Worm (Caenorhabditis elegans): Measurements from ENCODE around the gene ZK512.10.

The ZK512.10 gene

ce11 chrIII:9154766-9155165 lies 24.1 kb downstream of the ZK512.10 start, which contains the start of gene irld-34:
irld-34 (plus strand) TSS chrIII:9155066.
- TF ChIP-seq ZK546.5 (tag; optimal IDR thresholded peaks at IDR 0.05) (no peak), nhr-237 (tag; optimal IDR thresholded peaks at IDR 0.05) (no peak), ceh-82 (tag; optimal IDR thresholded peaks at IDR 0.05) (no peak), nhr-76 (tag; optimal IDR thresholded peaks at IDR 0.05) (no peak), egl-5 (tag; optimal IDR thresholded peaks at IDR 0.05) (no peak), tbx-2 (tag; optimal IDR thresholded peaks at IDR 0.05) (no peak), zag-1 (tag; optimal IDR thresholded peaks at IDR 0.05) (no peak), nhr-11 (tag; optimal IDR thresholded peaks at IDR 0.05) (no peak), nhr-43 (tag; optimal IDR thresholded peaks at IDR 0.05; ENCODE audit: poor library complexity, severe bottlenecking) (no peak), elt-1 (tag; optimal IDR thresholded peaks at IDR 0.05) (no peak), nhr-25 (tag; optimal IDR thresholded peaks at IDR 0.05) (no peak), nhr-28 (tag; optimal IDR thresholded peaks at IDR 0.05) (no peak), unc-39 (tag; optimal IDR thresholded peaks at IDR 0.05) (no peak), ztf-11 (tag; optimal IDR thresholded peaks at IDR 0.05) (no peak), lin-39 (tag; optimal IDR thresholded peaks at IDR 0.05) (no peak), sea-2 (GFP tag; optimal IDR thresholded peaks at IDR 0.05) (no peak), jun-1 (tag; optimal IDR thresholded peaks at IDR 0.05) (no peak)

- TF ChIP-seq mdl-1 (tag; optimal IDR thresholded peaks at IDR 0.05) (no peak), nhr-25 (tag; optimal IDR thresholded peaks at IDR 0.05) (no peak), tbx-2 (tag; optimal IDR thresholded peaks at IDR 0.05) (no peak), lin-39 (tag; optimal IDR thresholded peaks at IDR 0.05) (no peak), ceh-28 (tag; optimal IDR thresholded peaks at IDR 0.05) (no peak), pha-4 (tag; optimal IDR thresholded peaks at IDR 0.05) (no peak), unc-39 (tag; optimal IDR thresholded peaks at IDR 0.05) (no peak), R02D3.7 (tag; optimal IDR thresholded peaks at IDR 0.05) (no peak), unc-62 (GFP tag; optimal IDR thresholded peaks at IDR 0.05) (no peak), fkh-10 (GFP tag; optimal IDR thresholded peaks at IDR 0.05) (no peak), nhr-76 (tag; optimal IDR thresholded peaks at IDR 0.05) (no peak), nhr-12 (tag; optimal IDR thresholded peaks at IDR 0.05) (no peak), ztf-4 (tag; optimal IDR thresholded peaks at IDR 0.05) (no peak), skn-1 (tag; optimal IDR thresholded peaks at IDR 0.05) (no peak)
Observed at ce11 chrIII:9161553-9161952, 30.9 kb downstream of the ZK512.10 start, which contains the start of gene ptr-9. ptr-9 (minus strand) TSS chrIII:9161653.

- TF ChIP-seq nhr-76 (tag; optimal IDR thresholded peaks at IDR 0.05): no peak
- TF ChIP-seq ceh-82 (tag; optimal IDR thresholded peaks at IDR 0.05): no peak
- TF ChIP-seq fkh-2 (tag; optimal IDR thresholded peaks at IDR 0.05): no peak
- no peak for TF ChIP-seq pqm-1 (tag; optimal IDR thresholded peaks at IDR 0.05)
- TF ChIP-seq daf-12 (tag; optimal IDR thresholded peaks at IDR 0.05): no peak
- TF ChIP-seq nhr-28 (tag; optimal IDR thresholded peaks at IDR 0.05): no peak
- no peak for TF ChIP-seq mdl-1 (tag; optimal IDR thresholded peaks at IDR 0.05)
- TF ChIP-seq ztf-11 (tag; optimal IDR thresholded peaks at IDR 0.05): no peak
- no peak for TF ChIP-seq egl-27 (tag; optimal IDR thresholded peaks at IDR 0.05)
- no peak for TF ChIP-seq ceh-28 (tag; optimal IDR thresholded peaks at IDR 0.05)
- TF ChIP-seq snpc-4 (tag; optimal IDR thresholded peaks at IDR 0.05): no peak
- TF ChIP-seq unc-39 (tag; optimal IDR thresholded peaks at IDR 0.05): no peak
- TF ChIP-seq pha-4 (tag; optimal IDR thresholded peaks at IDR 0.05): no peak
- TF ChIP-seq elt-1 (tag; optimal IDR thresholded peaks at IDR 0.05): no peak
- TF ChIP-seq nhr-77 (tag; optimal IDR thresholded peaks at IDR 0.05): no peak
- TF ChIP-seq nhr-25 (tag; optimal IDR thresholded peaks at IDR 0.05): no peak
- no peak for TF ChIP-seq lin-39 (tag; optimal IDR thresholded peaks at IDR 0.05)
- no peak for TF ChIP-seq nfya-1 (tag; optimal IDR thresholded peaks at IDR 0.05; ENCODE audit: insufficient read depth)
- TF ChIP-seq tbx-2 (tag; optimal IDR thresholded peaks at IDR 0.05): no peak
- TF ChIP-seq ceh-9 (tag; optimal IDR thresholded peaks at IDR 0.05): no peak
Observed at ce11 chrIII:9162634-9163118, 32.0 kb downstream of the ZK512.10 start, which contains the start of gene dgk-3. dgk-3 (plus strand) TSS chrIII:9163068.

ce11 chrIII:9172702-9173101 lies 42.0 kb downstream of the ZK512.10 start, which contains the start of gene ina-1:
ina-1 (minus strand) TSS chrIII:9172802.
- TF ChIP-seq mml-1 (tag; optimal IDR thresholded peaks at IDR 0.05) (no peak), nhr-43 (tag; optimal IDR thresholded peaks at IDR 0.05; ENCODE audit: poor library complexity, severe bottlenecking) (no peak), nhr-237 (tag; optimal IDR thresholded peaks at IDR 0.05) (no peak), ztf-11 (tag; optimal IDR thresholded peaks at IDR 0.05) (no peak), egl-5 (tag; optimal IDR thresholded peaks at IDR 0.05) (no peak), sea-2 (GFP tag; optimal IDR thresholded peaks at IDR 0.05) (no peak), ceh-82 (tag; optimal IDR thresholded peaks at IDR 0.05) (no peak), hmg-11 (tag; optimal IDR thresholded peaks at IDR 0.05) (no peak), tbx-2 (tag; optimal IDR thresholded peaks at IDR 0.05) (no peak), fkh-10 (GFP tag; optimal IDR thresholded peaks at IDR 0.05) (no peak), nhr-67 (tag; optimal IDR thresholded peaks at IDR 0.05) (no peak), R02D3.7 (tag; optimal IDR thresholded peaks at IDR 0.05) (no peak), lin-39 (tag; optimal IDR thresholded peaks at IDR 0.05) (no peak), nhr-28 (tag; optimal IDR thresholded peaks at IDR 0.05) (no peak), mdl-1 (tag; optimal IDR thresholded peaks at IDR 0.05) (no peak), nhr-11 (tag; optimal IDR thresholded peaks at IDR 0.05) (no peak)
